Fruit fly (Drosophila melanogaster) whole organism, wandering third instar larva: ENCODE results near the gene Pka-C2.
A peak's percentile ranks its signal among the peaks of the same experiment; 100 is the strongest.

Experiments
- Abd-B ChIP-seq: fragments of >200 bp; optimal IDR thresholded peaks from 2 replicates; lab custom pipeline; 2017; ENCODE audit warnings: missing biosample characterization, missing genetic modification characterization
- CG32264 ChIP-seq: fragments of 200-800 bp; sonication (Bioruptor generic); optimal IDR thresholded peaks from 2 replicates; lab custom pipeline; 2016; ENCODE audit warnings: missing biosample characterization, missing genetic modification characterization
- CG9705 ChIP-seq: fragments of 200-800 bp; sonication (Bioruptor generic); optimal IDR thresholded peaks from 2 replicates; lab custom pipeline; 2018; ENCODE audit warnings: missing biosample characterization, mild to moderate bottlenecking, missing genetic modification characterization
- CrebA ChIP-seq: fragments of 200-800 bp; sonication (Bioruptor generic); optimal IDR thresholded peaks from 2 replicates; lab custom pipeline; 2016; ENCODE audit warnings: missing biosample characterization, mild to moderate bottlenecking, missing genetic modification characterization, borderline replicate concordance
- Dfd ChIP-seq: fragments of >200 bp; optimal IDR thresholded peaks from 2 replicates; lab custom pipeline; 2017; ENCODE audit warnings: missing biosample characterization, missing genetic modification characterization
- Dif ChIP-seq: fragments of 200-275, 200-300 bp; sonication (Bioruptor generic); optimal IDR thresholded peaks from 2 replicates; lab custom pipeline; 2018; ENCODE audit warnings: missing biosample characterization, missing genetic modification characterization; ENCODE audit not compliant: partially characterized antibody
- GATAd ChIP-seq: sonication (Bioruptor generic); optimal IDR thresholded peaks from 2 replicates; lab custom pipeline; 2016; ENCODE audit warnings: missing biosample characterization, missing genetic modification characterization
- Hnf4 ChIP-seq: fragments of 200-800 bp; sonication (Bioruptor generic); optimal IDR thresholded peaks from 2 replicates; lab custom pipeline; 2016; ENCODE audit warnings: missing biosample characterization, mild to moderate bottlenecking, missing genetic modification characterization
- Hr78 ChIP-seq: fragments of >200 bp; optimal IDR thresholded peaks from 2 replicates; lab custom pipeline; 2017; ENCODE audit warnings: missing biosample characterization, missing genetic modification characterization
- Hr83 ChIP-seq: fragments of 200-300 bp; sonication (Bioruptor generic); optimal IDR thresholded peaks from 2 replicates; lab custom pipeline; 2016; ENCODE audit warnings: missing biosample characterization, mild to moderate bottlenecking, missing genetic modification characterization, moderate library complexity; ENCODE audit not compliant: poor library complexity, severe bottlenecking
- Jra ChIP-seq: sonication (Bioruptor generic); optimal IDR thresholded peaks from 2 replicates; lab custom pipeline; 2016; ENCODE audit warnings: missing biosample characterization, missing genetic modification characterization
- Myc ChIP-seq: fragments of >200 bp; optimal IDR thresholded peaks from 2 replicates; lab custom pipeline; 2017
- N ChIP-seq: fragments of >200 bp; optimal IDR thresholded peaks from 2 replicates; lab custom pipeline; 2018; ENCODE audit warnings: missing biosample characterization, missing external identifiers, missing genetic modification characterization
- OdsH ChIP-seq: fragments of 200-800 bp; sonication (Bioruptor generic); optimal IDR thresholded peaks from 2 replicates; lab custom pipeline; 2016; ENCODE audit warnings: missing biosample characterization, mild to moderate bottlenecking, missing genetic modification characterization
- Rel ChIP-seq, 2 experiments: fragments of 200-800 bp; sonication (Bioruptor generic) in 1 of 2; optimal IDR thresholded peaks; 2 replicates in 1 of 2; 3 replicates in 1 of 2; lab custom pipeline; 2016 to 2019; ENCODE audit warnings: mild to moderate bottlenecking in 2 of 2, missing biosample characterization in 2 of 2, missing genetic modification characterization in 2 of 2, moderate library complexity in 1 of 2
- Sp1 ChIP-seq: fragments of 200-800 bp; sonication (Bioruptor generic); optimal IDR thresholded peaks from 3 replicates; lab custom pipeline; 2019; ENCODE audit warnings: missing biosample characterization, mild to moderate bottlenecking, missing genetic modification characterization, moderate library complexity
- Vsx2 ChIP-seq: fragments of 200-300, 225-300 bp; sonication (Bioruptor generic); optimal IDR thresholded peaks from 2 replicates; lab custom pipeline; 2018; ENCODE audit warnings: missing biosample characterization, missing genetic modification characterization; ENCODE audit not compliant: partially characterized antibody
- brk ChIP-seq: fragments of 200-800 bp; sonication (Bioruptor generic); optimal IDR thresholded peaks from 2 replicates; lab custom pipeline; 2016; ENCODE audit warnings: missing biosample characterization, mild to moderate bottlenecking, missing genetic modification characterization
- dl ChIP-seq, 2 experiments: fragments of 175-275, 200-275 bp in 1 of 2; fragments of 200-275 bp in 1 of 2; sonication (Bioruptor generic); optimal IDR thresholded peaks; lab custom pipeline; 2018; ENCODE audit warnings: mild to moderate bottlenecking in 2 of 2, missing biosample characterization in 2 of 2, missing genetic modification characterization in 2 of 2, moderate library complexity in 2 of 2; ENCODE audit not compliant: partially characterized antibody in 2 of 2, insufficient read depth in 1 of 2
- dmrt93B ChIP-seq: fragments of 200-800 bp; sonication (Bioruptor generic); optimal IDR thresholded peaks from 2 replicates; lab custom pipeline; 2018; ENCODE audit warnings: missing biosample characterization, mild to moderate bottlenecking, missing genetic modification characterization
- ey ChIP-seq: fragments of 200-800 bp; sonication (Bioruptor generic); optimal IDR thresholded peaks from 2 replicates; lab custom pipeline; 2016; ENCODE audit warnings: missing biosample characterization, missing genetic modification characterization
- foxo ChIP-seq, 2 experiments: fragments of 200-800 bp; sonication (Bioruptor generic); optimal IDR thresholded peaks; 2 replicates in 1 of 2; 3 replicates in 1 of 2; lab custom pipeline; 2016 to 2017; ENCODE audit warnings: missing biosample characterization in 2 of 2, missing genetic modification characterization in 2 of 2
- fru ChIP-seq: fragments of 200-800 bp; sonication (Bioruptor generic); optimal IDR thresholded peaks from 3 replicates; lab custom pipeline; 2016; ENCODE audit warnings: missing biosample characterization, mild to moderate bottlenecking, missing genetic modification characterization
- h ChIP-seq: fragments of 200-800 bp; sonication (Bioruptor generic); optimal IDR thresholded peaks from 3 replicates; lab custom pipeline; 2016; ENCODE audit warnings: missing biosample characterization, mild to moderate bottlenecking, missing genetic modification characterization
- lola ChIP-seq: fragments of >200 bp; optimal IDR thresholded peaks from 2 replicates; lab custom pipeline; 2017; ENCODE audit warnings: missing biosample characterization, missing genetic modification characterization
- pan ChIP-seq: fragments of >200 bp; optimal IDR thresholded peaks from 2 replicates; lab custom pipeline; 2017
- psq ChIP-seq: fragments of 200-800 bp; sonication (Bioruptor generic); optimal IDR thresholded peaks from 3 replicates; lab custom pipeline; 2017; ENCODE audit warnings: missing biosample characterization, mild to moderate bottlenecking, missing genetic modification characterization, moderate library complexity
- rgr ChIP-seq: fragments of 200-800 bp; sonication (Bioruptor generic); optimal IDR thresholded peaks from 3 replicates; lab custom pipeline; 2016; ENCODE audit warnings: missing biosample characterization, mild to moderate bottlenecking, missing genetic modification characterization
- sv ChIP-seq: fragments of 200-800 bp; sonication (Bioruptor generic); optimal IDR thresholded peaks from 3 replicates; lab custom pipeline; 2016; ENCODE audit warnings: missing biosample characterization, missing genetic modification characterization
- tai ChIP-seq: sonication (Bioruptor generic); optimal IDR thresholded peaks from 2 replicates; lab custom pipeline; 2016; ENCODE audit warnings: missing biosample characterization, missing genetic modification characterization
- woc ChIP-seq: sonication (Bioruptor generic); optimal IDR thresholded peaks from 2 replicates; lab custom pipeline; 2016; ENCODE audit warnings: missing biosample characterization, mild to moderate bottlenecking, missing genetic modification characterization

Pka-C2 gene

DNA sequence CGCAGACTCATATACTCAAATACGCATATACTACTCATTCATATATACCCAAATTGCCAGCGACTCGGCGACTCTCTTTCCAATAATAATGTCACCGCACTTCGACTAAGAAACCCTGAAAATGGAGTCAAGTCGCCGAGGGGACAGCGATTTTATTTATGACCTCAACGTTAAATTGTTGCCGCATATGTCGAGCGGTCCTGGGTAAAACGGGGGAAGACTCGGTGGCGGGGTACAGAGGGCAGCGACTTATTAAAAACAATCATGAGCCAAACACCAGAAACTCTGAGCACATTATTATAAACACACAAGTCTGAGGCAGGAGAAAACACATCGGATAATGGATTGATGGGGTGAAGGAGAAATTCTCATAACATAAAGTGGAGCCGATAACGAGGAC is 38.1 kb upstream of the Pka-C2 start:
- TF ChIP-seq Vsx2 (no peak), CG32264 (GFP tag; lab: Kevin White, UChicago) (no peak), foxo (GFP tag; optimal IDR thresholded peaks at IDR 0.05; lab: Kevin White, UChicago) (no peak), Hnf4 (no peak), Sp1 (GFP tag; lab: Kevin White, UChicago) (no peak), dl (GFP tag; optimal IDR thresholded peaks at IDR 0.05; lab: Kevin White, UChicago; ENCODE audit: insufficient read depth in 1 of 2, partially characterized antibody in 2 of 2) (no peak), Rel (GFP tag; optimal IDR thresholded peaks at IDR 0.05; lab: Kevin White, UChicago) (no peak), Rel (tag; optimal IDR thresholded peaks at IDR 0.05; lab: Kevin White, UChicago) (no peak), brk (no peak), lola (GFP tag; lab: Kevin White, UChicago) (no peak), tai (GFP tag; lab: Kevin White, UChicago) (no peak), h (GFP tag; lab: Kevin White, UChicago) (no peak), sv (GFP tag; lab: Kevin White, UChicago) (no peak), rgr (GFP tag; lab: Kevin White, UChicago) (no peak), Jra (no peak), Dif (GFP tag; lab: Kevin White, UChicago) (no peak), fru (GFP tag; lab: Kevin White, UChicago) (no peak), CrebA (GFP tag; lab: Kevin White, UChicago) (no peak), OdsH (GFP tag; lab: Kevin White, UChicago) (no peak), N (GFP tag; lab: Kevin White, UChicago) (no peak), dmrt93B (GFP tag; lab: Kevin White, UChicago) (no peak)

DNA sequence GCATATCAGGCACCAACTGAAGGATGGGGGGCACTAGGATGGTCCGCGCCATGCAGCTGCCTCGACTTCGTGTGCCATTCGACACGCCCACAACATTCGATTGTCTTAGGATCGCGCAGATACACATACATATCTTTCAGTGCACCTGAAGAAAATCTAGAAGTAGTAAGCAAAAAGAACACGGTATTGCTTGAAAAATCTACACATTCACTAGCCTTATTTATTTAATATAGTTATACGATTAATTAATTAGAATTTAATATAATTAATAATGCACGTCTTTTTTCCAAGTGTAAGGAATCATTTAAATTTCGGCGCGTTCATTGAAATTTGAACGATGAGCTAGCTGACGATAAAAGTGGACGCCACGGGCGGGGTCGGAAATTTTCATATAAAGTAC is 37.6 kb upstream of the Pka-C2 start:
- no peak for TF ChIP-seq Rel (GFP tag; optimal IDR thresholded peaks at IDR 0.05; lab: Kevin White, UChicago)
- no peak for TF ChIP-seq Rel (tag; optimal IDR thresholded peaks at IDR 0.05; lab: Kevin White, UChicago)
- TF ChIP-seq Abd-B: no peak

DNA sequence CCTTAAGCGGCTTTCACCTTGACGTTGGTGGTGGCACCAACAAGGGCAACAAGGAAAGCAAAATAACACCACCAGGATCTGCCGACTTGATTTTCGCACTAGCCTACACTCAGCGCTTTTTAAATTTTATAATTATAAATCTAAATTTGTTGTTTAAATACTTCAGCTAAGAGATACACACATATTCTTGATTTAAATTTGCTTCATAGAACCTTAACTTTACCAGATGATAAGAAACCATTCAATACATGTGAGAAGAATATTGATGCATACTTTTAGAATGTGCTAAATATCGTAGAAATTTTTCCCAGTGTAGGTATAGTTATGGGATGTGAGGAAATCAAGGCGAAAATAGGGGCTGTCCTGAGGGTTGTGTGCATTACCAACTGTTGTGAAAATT is 36.1 kb upstream of the Pka-C2 start:
- TF ChIP-seq tai (GFP tag; lab: Kevin White, UChicago) (no peak), woc (GFP tag; lab: Kevin White, UChicago) (no peak), ey (GFP tag; lab: Kevin White, UChicago) (no peak), CG9705 (GFP tag; lab: Kevin White, UChicago) (no peak), Sp1 (GFP tag; lab: Kevin White, UChicago) (no peak), foxo (GFP tag; optimal IDR thresholded peaks at IDR 0.05; lab: Kevin White, UChicago) (peak in 1 of 2 experiments; percentile 34), Hr78 (no peak), h (GFP tag; lab: Kevin White, UChicago) (peak; percentile 21), CrebA (GFP tag; lab: Kevin White, UChicago) (no peak)

DNA sequence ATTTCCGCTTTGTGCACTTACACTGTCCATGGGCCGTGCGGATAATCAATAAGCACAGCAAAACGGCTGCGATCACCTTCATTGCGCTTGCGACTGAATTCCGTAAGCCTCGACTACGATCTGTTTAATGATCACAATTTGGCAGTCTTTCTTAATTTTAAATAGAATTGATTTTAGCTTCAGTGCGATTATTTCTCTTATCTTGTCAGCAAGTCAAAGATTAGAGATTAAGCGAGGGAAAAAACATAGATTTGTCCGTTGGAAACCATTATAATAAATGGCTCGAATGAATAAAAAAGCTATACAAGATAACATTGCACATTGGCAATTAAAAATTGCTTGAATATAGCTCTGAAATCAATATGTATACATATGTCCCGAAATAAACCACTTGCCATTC is 34.1 kb upstream of the Pka-C2 start, which contains the start of gene CG11313:
Gene CG11313, minus strand, starts transcription at position 101 of the 400 bp plus-strand sequence.
- TF ChIP-seq GATAd (GFP tag; lab: Kevin White, UChicago) (no peak), fru (GFP tag; lab: Kevin White, UChicago) (no peak), sv (GFP tag; lab: Kevin White, UChicago) (no peak), Hr78 (no peak), pan (lab: Kevin White, UChicago) (no peak), Dfd (GFP tag; lab: Kevin White, UChicago) (no peak), Hr83 (no peak), Myc (lab: Kevin White, UChicago) (no peak), lola (GFP tag; lab: Kevin White, UChicago) (no peak), CrebA (GFP tag; lab: Kevin White, UChicago) (no peak), tai (GFP tag; lab: Kevin White, UChicago) (no peak), dmrt93B (GFP tag; lab: Kevin White, UChicago) (no peak)

DNA sequence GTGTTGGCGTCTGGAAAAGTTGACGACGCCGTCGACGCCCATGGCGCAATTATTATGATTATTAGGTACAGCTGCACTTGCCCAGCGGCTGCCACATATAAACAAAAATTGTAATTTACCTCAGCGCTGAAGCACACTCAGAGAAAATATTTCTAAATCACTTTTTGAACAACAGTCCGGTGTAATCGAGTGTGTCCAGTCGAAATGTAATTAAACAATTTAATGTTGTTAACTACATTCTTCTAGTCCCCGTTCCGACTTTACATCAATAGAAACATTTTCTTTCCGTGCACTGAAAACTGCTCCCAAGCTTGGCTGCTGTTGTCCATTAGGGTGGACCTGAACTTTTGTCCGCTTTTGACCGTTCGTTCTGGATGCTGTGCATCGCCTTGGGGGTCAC is 32.1 kb upstream of the Pka-C2 start:
- TF ChIP-seq psq (GFP tag; lab: Kevin White, UChicago) (no peak), foxo (GFP tag; optimal IDR thresholded peaks at IDR 0.05; lab: Kevin White, UChicago) (peak in 1 of 2 experiments; percentile 2)
